Worm (Caenorhabditis elegans) whole organism, midembryonic: ENCODE results near the gene dod-21.

Source experiments
- T22C8.4 ChIP-seq: fragments of 200-800 bp; sonication (Bioruptor generic); IDR thresholded peaks from 2 replicates; pipeline ENCODE4 v1.3.6; 2022; ENCODE audit warnings: missing genetic modification characterization, missing compliant biosample characterization
- cog-1 ChIP-seq: sonication (generic microtip); optimal IDR thresholded peaks from 2 replicates; lab custom pipeline; 2016; ENCODE audit warnings: missing genetic modification characterization, missing compliant biosample characterization
- flt-1 ChIP-seq: fragments of 200-800 bp; sonication (Bioruptor generic); IDR thresholded peaks from 2 replicates; pipeline ENCODE4 v1.3.6; 2022; ENCODE audit warnings: missing genetic modification characterization, missing compliant biosample characterization
- klf-2 ChIP-seq: fragments of 200-800 bp; sonication (Bioruptor generic); conservative IDR thresholded peaks from 2 replicates; pipeline ENCODE4 v1.3.6; 2022; ENCODE audit warnings: missing genetic modification reagents, missing genetic modification characterization, missing compliant biosample characterization
- med-1 ChIP-seq: sonication (generic microtip); optimal IDR thresholded peaks from 2 replicates; lab custom pipeline; 2017; ENCODE audit warnings: missing genetic modification characterization, mild to moderate bottlenecking, missing compliant biosample characterization, antibody characterized with exemption, missing genetic modification reagents; ENCODE audit not compliant: insufficient read depth
- ref-1 ChIP-seq: fragments of 200-800 bp; sonication (Bioruptor generic); conservative IDR thresholded peaks from 2 replicates; pipeline ENCODE4 v1.3.6; 2022; ENCODE audit warnings: missing genetic modification reagents, missing genetic modification characterization, missing compliant biosample characterization
- tab-1 ChIP-seq: fragments of 200-800 bp; sonication (Bioruptor generic); IDR thresholded peaks from 2 replicates; pipeline ENCODE4 v1.3.6; 2022; ENCODE audit warnings: missing genetic modification characterization, missing compliant biosample characterization
- ztf-23 ChIP-seq: fragments of 200-800 bp; sonication (Bioruptor generic); IDR thresholded peaks from 2 replicates; pipeline ENCODE4 v1.3.6; 2022; ENCODE audit warnings: missing genetic modification reagents, missing genetic modification characterization, missing compliant biosample characterization
- ztf-29 ChIP-seq: fragments of 200-800 bp; sonication (Bioruptor generic); IDR thresholded peaks from 2 replicates; pipeline ENCODE4 v1.3.6; 2022; ENCODE audit warnings: missing genetic modification reagents, missing genetic modification characterization, missing compliant biosample characterization

dod-21 gene

ce11 chrIV:12918256-12918655 is 18.3 kb upstream of the dod-21 start, which contains the start of gene C32H11.3:
Gene C32H11.3 (plus strand): TSS chrIV:12918556.
- TF ChIP-seq cog-1 (tag; lab: Kevin White, UChicago), result no peak
- no peak for TF ChIP-seq ref-1 (GFP tag; lab: Robert Waterston, UW)
- TF ChIP-seq ztf-29, result no peak
- no peak for TF ChIP-seq flt-1
- no peak for TF ChIP-seq T22C8.4
- TF ChIP-seq tab-1 (GFP tag; lab: Robert Waterston, UW), result no peak
- no peak for TF ChIP-seq ztf-23 (GFP tag; lab: Robert Waterston, UW)
- no peak for TF ChIP-seq klf-2

- no peak for TF ChIP-seq ref-1 (GFP tag; lab: Robert Waterston, UW)
- no peak for TF ChIP-seq cog-1 (tag; lab: Kevin White, UChicago)
- TF ChIP-seq tab-1 (GFP tag; lab: Robert Waterston, UW), result no peak
- TF ChIP-seq klf-2, result no peak
- TF ChIP-seq T22C8.4, result no peak
- TF ChIP-seq ztf-29, result no peak
- no peak for TF ChIP-seq ztf-23 (GFP tag; lab: Robert Waterston, UW)
- TF ChIP-seq flt-1, result no peak
- TF ChIP-seq med-1 (GFP tag; lab: Kevin White, UChicago), result no peak
These were observed 16.0 kb upstream of the dod-21 start for ce11 chrIV:12920553-12920952.

- no peak for TF ChIP-seq T22C8.4
- no peak for TF ChIP-seq ztf-29
- no peak for TF ChIP-seq klf-2
- TF ChIP-seq cog-1 (tag; lab: Kevin White, UChicago), result no peak
- no peak for TF ChIP-seq flt-1
- no peak for TF ChIP-seq tab-1 (GFP tag; lab: Robert Waterston, UW)
- TF ChIP-seq ztf-23 (GFP tag; lab: Robert Waterston, UW), result no peak
- TF ChIP-seq ref-1 (GFP tag; lab: Robert Waterston, UW), result no peak
These were observed 15.5 kb upstream of the dod-21 start, which contains the start of gene C32H11.4 for ce11 chrIV:12921027-12921426. Gene C32H11.4 (plus strand): TSS chrIV:12921264.

- TF ChIP-seq ztf-29 (no peak), tab-1 (GFP tag; lab: Robert Waterston, UW) (no peak), cog-1 (tag; lab: Kevin White, UChicago) (no peak), ztf-23 (GFP tag; lab: Robert Waterston, UW) (no peak), med-1 (GFP tag; lab: Kevin White, UChicago) (no peak), klf-2 (no peak), ref-1 (GFP tag; lab: Robert Waterston, UW) (no peak), T22C8.4 (no peak), flt-1 (no peak)
These were observed 12.2 kb upstream of the dod-21 start, which contains the start of gene srlf-4 for ce11 chrIV:12924332-12924731. Gene srlf-4 (minus strand): TSS chrIV:12924432.

- TF ChIP-seq flt-1 (no peak), med-1 (GFP tag; lab: Kevin White, UChicago) (no peak), ref-1 (GFP tag; lab: Robert Waterston, UW) (no peak), ztf-23 (GFP tag; lab: Robert Waterston, UW) (no peak), klf-2 (no peak), tab-1 (GFP tag; lab: Robert Waterston, UW) (no peak), T22C8.4 (no peak), ztf-29 (no peak), cog-1 (tag; lab: Kevin White, UChicago) (no peak)
These were observed 9.9 kb upstream of the dod-21 start, which contains the start of gene srlf-5 for ce11 chrIV:12926639-12927038. Gene srlf-5 (minus strand): TSS chrIV:12926739.

ce11 chrIV:12941254-12941653 is 4.7 kb downstream of the dod-21 start, which contains the start of gene dod-24:
Gene dod-24 (minus strand): TSS chrIV:12941354.
- TF ChIP-seq cog-1 (tag; lab: Kevin White, UChicago) (no peak), tab-1 (GFP tag; lab: Robert Waterston, UW) (no peak), flt-1 (no peak), klf-2 (no peak), ztf-23 (GFP tag; lab: Robert Waterston, UW) (no peak), T22C8.4 (no peak), med-1 (GFP tag; lab: Kevin White, UChicago) (no peak), ref-1 (GFP tag; lab: Robert Waterston, UW) (no peak), ztf-29 (no peak)

- TF ChIP-seq flt-1, result no peak
These were observed 6.1 kb downstream of the dod-21 start, which contains the start of gene dct-19 for ce11 chrIV:12942633-12943032. Gene dct-19 (plus strand): TSS chrIV:12942933.

- TF ChIP-seq ref-1 (GFP tag; lab: Robert Waterston, UW), result no peak
- no peak for TF ChIP-seq cog-1 (tag; lab: Kevin White, UChicago)
- TF ChIP-seq med-1 (GFP tag; lab: Kevin White, UChicago), result no peak
- no peak for TF ChIP-seq tab-1 (GFP tag; lab: Robert Waterston, UW)
- TF ChIP-seq ztf-23 (GFP tag; lab: Robert Waterston, UW), result no peak
- TF ChIP-seq flt-1, result no peak
- no peak for TF ChIP-seq klf-2
- no peak for TF ChIP-seq ztf-29
- no peak for TF ChIP-seq T22C8.4
These were observed 9.9 kb downstream of the dod-21 start, which contains the start of gene F55G11.1 for ce11 chrIV:12946488-12946887. Gene F55G11.1 (minus strand): TSS chrIV:12946588.

ce11 chrIV:12948470-12948869 is 11.9 kb downstream of the dod-21 start, which contains the start of gene F55G11.10:
Gene F55G11.10 (plus strand): TSS chrIV:12948770.
- no peak for TF ChIP-seq T22C8.4
- TF ChIP-seq ztf-29, result no peak
- no peak for TF ChIP-seq ztf-23 (GFP tag; lab: Robert Waterston, UW)
- no peak for TF ChIP-seq flt-1
- TF ChIP-seq ref-1 (GFP tag; lab: Robert Waterston, UW), result no peak
- TF ChIP-seq cog-1 (tag; lab: Kevin White, UChicago), result no peak
- no peak for TF ChIP-seq med-1 (GFP tag; lab: Kevin White, UChicago)
- TF ChIP-seq tab-1 (GFP tag; lab: Robert Waterston, UW), result no peak
- TF ChIP-seq klf-2, result no peak

ce11 chrIV:12957730-12958129 is 21.2 kb downstream of the dod-21 start, which contains the start of gene F55G11.6:
Gene F55G11.6 (plus strand): TSS chrIV:12958030.
- TF ChIP-seq T22C8.4 (no peak), klf-2 (no peak), med-1 (GFP tag; lab: Kevin White, UChicago) (no peak)
